Worm (Caenorhabditis elegans) whole organism, late embryonic: ENCODE results near the gene C08G5.6.

Source experiments
- K02D7.2 ChIP-seq: sonication (generic microtip); optimal IDR thresholded peaks from 2 replicates; lab custom pipeline; 2017; ENCODE audit warnings: mild to moderate bottlenecking, missing genetic modification characterization, missing compliant biosample characterization
- K09A11.1 ChIP-seq: sonication (generic microtip); optimal IDR thresholded peaks from 2 replicates; lab custom pipeline; 2017; ENCODE audit warnings: antibody characterized with exemption, mild to moderate bottlenecking, missing genetic modification characterization, missing compliant biosample characterization; ENCODE audit not compliant: insufficient read depth
- ahr-1 ChIP-seq: sonication (generic microtip); optimal IDR thresholded peaks from 2 replicates; lab custom pipeline; 2016; ENCODE audit warnings: missing genetic modification characterization, missing compliant biosample characterization
- ceh-14 ChIP-seq: sonication (generic microtip); optimal IDR thresholded peaks from 2 replicates; lab custom pipeline; 2016; ENCODE audit warnings: missing genotype, missing genetic modification characterization, missing compliant biosample characterization
- ceh-18 ChIP-seq: sonication (generic microtip); optimal IDR thresholded peaks from 2 replicates; lab custom pipeline; 2016; ENCODE audit warnings: missing genetic modification characterization, missing compliant biosample characterization
- ceh-19 ChIP-seq: fragments of 200-800 bp; sonication (Bioruptor generic); optimal IDR thresholded peaks from 2 replicates; lab custom pipeline; 2018; ENCODE audit warnings: mild to moderate bottlenecking, missing genetic modification characterization, missing compliant biosample characterization
- ceh-2 ChIP-seq: sonication (generic microtip); optimal IDR thresholded peaks from 2 replicates; lab custom pipeline; 2016; ENCODE audit warnings: missing genotype, missing genetic modification characterization, missing compliant biosample characterization
- ceh-31 ChIP-seq: sonication (generic microtip); optimal IDR thresholded peaks from 2 replicates; lab custom pipeline; 2016; ENCODE audit warnings: missing genetic modification characterization, missing compliant biosample characterization
- ceh-48 ChIP-seq: sonication (generic microtip); optimal IDR thresholded peaks from 2 replicates; lab custom pipeline; 2016; ENCODE audit warnings: missing genetic modification characterization, inconsistent platforms, missing compliant biosample characterization
- ceh-9 ChIP-seq: sonication (generic microtip); optimal IDR thresholded peaks from 2 replicates; lab custom pipeline; 2016; ENCODE audit warnings: mild to moderate bottlenecking, missing genetic modification characterization, inconsistent platforms, missing compliant biosample characterization
- che-1 ChIP-seq: sonication (generic microtip); optimal IDR thresholded peaks from 2 replicates; lab custom pipeline; 2016; ENCODE audit warnings: mild to moderate bottlenecking, missing genetic modification characterization, missing compliant biosample characterization
- eyg-1 ChIP-seq: sonication (generic microtip); optimal IDR thresholded peaks from 2 replicates; lab custom pipeline; 2016; ENCODE audit warnings: missing genotype, missing genetic modification characterization, missing compliant biosample characterization
- fkh-6 ChIP-seq: sonication (generic microtip); optimal IDR thresholded peaks from 2 replicates; lab custom pipeline; 2016; ENCODE audit warnings: missing genetic modification characterization, missing compliant biosample characterization
- gmeb-2 ChIP-seq: sonication (generic microtip); optimal IDR thresholded peaks from 2 replicates; lab custom pipeline; 2016; ENCODE audit warnings: missing genetic modification characterization, inconsistent platforms, missing compliant biosample characterization
- hlh-13 ChIP-seq: fragments of 200-800 bp; sonication (Bioruptor generic); optimal IDR thresholded peaks from 2 replicates; lab custom pipeline; 2018; ENCODE audit warnings: mild to moderate bottlenecking, missing genetic modification characterization, missing compliant biosample characterization
- hlh-15 ChIP-seq: sonication (generic microtip); optimal IDR thresholded peaks from 2 replicates; lab custom pipeline; 2016; ENCODE audit warnings: missing genetic modification characterization, missing compliant biosample characterization
- hlh-6 ChIP-seq: sonication (generic microtip); optimal IDR thresholded peaks from 2 replicates; lab custom pipeline; 2016; ENCODE audit warnings: missing genotype, missing genetic modification characterization, missing compliant biosample characterization
- mec-3 ChIP-seq: sonication (generic microtip); optimal IDR thresholded peaks from 2 replicates; lab custom pipeline; 2016; ENCODE audit warnings: borderline replicate concordance, missing genetic modification characterization, missing compliant biosample characterization
- nfya-1 ChIP-seq: sonication (generic microtip); optimal IDR thresholded peaks from 2 replicates; lab custom pipeline; 2017; ENCODE audit warnings: missing genetic modification characterization, mild to moderate bottlenecking, missing compliant biosample characterization, antibody characterized with exemption, moderate library complexity
- nhr-232 ChIP-seq: sonication (generic microtip); optimal IDR thresholded peaks from 2 replicates; lab custom pipeline; 2016; ENCODE audit warnings: missing genetic modification characterization, missing compliant biosample characterization
- odd-2 ChIP-seq: sonication (generic microtip); optimal IDR thresholded peaks from 2 replicates; lab custom pipeline; 2017; ENCODE audit warnings: antibody characterized with exemption, mild to moderate bottlenecking, missing genetic modification characterization, missing compliant biosample characterization
- pag-3 ChIP-seq: sonication (generic microtip); optimal IDR thresholded peaks from 2 replicates; lab custom pipeline; 2016; ENCODE audit warnings: missing compliant biosample characterization, missing genetic modification characterization, borderline replicate concordance
- pat-9 ChIP-seq: fragments of 200-800 bp; sonication (Bioruptor generic); optimal IDR thresholded peaks from 2 replicates; lab custom pipeline; 2018; ENCODE audit warnings: mild to moderate bottlenecking, missing genetic modification characterization, moderate library complexity, missing compliant biosample characterization
- pax-1 ChIP-seq: fragments of 150-350 bp; optimal IDR thresholded peaks from 2 replicates; lab custom pipeline; 2014; ENCODE audit warnings: missing biosample characterization, missing genetic modification characterization
- pha-2 ChIP-seq: sonication (generic microtip); optimal IDR thresholded peaks from 2 replicates; lab custom pipeline; 2017; ENCODE audit warnings: mild to moderate bottlenecking, missing genetic modification characterization, missing compliant biosample characterization
- pha-4 ChIP-seq: fragments of 150-350 bp; optimal IDR thresholded peaks from 2 replicates; lab custom pipeline; 2018; ENCODE audit warnings: missing biosample characterization, missing genetic modification reagents, missing genetic modification characterization
- pros-1 ChIP-seq: fragments of 150-350 bp; optimal IDR thresholded peaks from 2 replicates; lab custom pipeline; 2014; ENCODE audit warnings: missing biosample characterization, missing genetic modification reagents, missing genetic modification characterization
- ref-2 ChIP-seq: sonication (generic microtip); optimal IDR thresholded peaks from 2 replicates; lab custom pipeline; 2016; ENCODE audit warnings: missing genetic modification characterization, missing compliant biosample characterization
- rnt-1 ChIP-seq: sonication (generic microtip); optimal IDR thresholded peaks from 2 replicates; lab custom pipeline; 2016; ENCODE audit warnings: missing genetic modification characterization, missing compliant biosample characterization
- sdc-2 ChIP-seq: sonication (generic microtip); optimal IDR thresholded peaks from 2 replicates; lab custom pipeline; 2016; ENCODE audit warnings: missing genotype, missing genetic modification characterization, missing compliant biosample characterization
- sox-4 ChIP-seq: sonication (generic microtip); optimal IDR thresholded peaks from 2 replicates; lab custom pipeline; 2017; ENCODE audit warnings: mild to moderate bottlenecking, missing genetic modification characterization, inconsistent platforms, missing compliant biosample characterization
- syd-9 ChIP-seq: sonication (generic microtip); optimal IDR thresholded peaks from 2 replicates; lab custom pipeline; 2016; ENCODE audit warnings: mild to moderate bottlenecking, missing genetic modification characterization, moderate library complexity, missing compliant biosample characterization
- tbx-2 ChIP-seq: sonication (generic microtip); optimal IDR thresholded peaks from 2 replicates; lab custom pipeline; 2016; ENCODE audit warnings: missing genetic modification characterization, missing compliant biosample characterization
- tbx-7 ChIP-seq: sonication (generic microtip); optimal IDR thresholded peaks from 2 replicates; lab custom pipeline; 2016; ENCODE audit warnings: missing genotype, missing genetic modification characterization, missing compliant biosample characterization
- unc-3 ChIP-seq, 2 experiments: fragments of 200-800 bp in 1 of 2; sonication (Bioruptor generic) in 1 of 2; sonication (generic microtip) in 1 of 2; conservative IDR thresholded peaks in 1 of 2; optimal IDR thresholded peaks in 1 of 2; 2 replicates each; pipeline versions ENCODE4 v1.3.6 to Lab custom; 2016 to 2022; ENCODE audit warnings: missing compliant biosample characterization in 2 of 2, missing genetic modification characterization in 2 of 2, missing genetic modification reagents in 1 of 2
- unc-42 ChIP-seq: sonication (generic microtip); optimal IDR thresholded peaks from 2 replicates; lab custom pipeline; 2016; ENCODE audit warnings: missing genotype, missing genetic modification characterization, missing compliant biosample characterization
- unc-86 ChIP-seq: sonication (generic microtip); optimal IDR thresholded peaks from 2 replicates; lab custom pipeline; 2016; ENCODE audit warnings: missing genetic modification characterization, missing compliant biosample characterization

C08G5.6 gene

DNA sequence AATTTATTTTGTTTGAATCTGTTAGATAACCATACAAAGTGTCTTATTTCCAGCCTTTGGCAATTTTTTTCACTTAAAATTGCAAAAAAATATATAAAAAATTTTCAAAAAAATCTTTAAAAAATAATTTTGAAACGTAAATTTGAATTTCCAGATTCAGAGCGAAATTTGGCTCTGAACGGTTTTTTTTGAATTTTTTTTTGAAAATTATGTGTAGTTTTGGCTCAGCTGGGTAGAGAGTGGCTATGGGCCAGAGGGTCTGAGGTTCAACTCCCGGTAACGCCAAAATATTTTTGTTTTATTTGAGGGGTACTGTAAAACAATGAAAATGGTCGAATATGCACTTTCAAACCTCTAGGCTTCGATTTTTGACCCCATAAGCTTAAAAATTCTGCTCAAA, 16.9 kb upstream of the C08G5.6 start:
- no peak for TF ChIP-seq nhr-232 (tag; lab: Kevin White, UChicago)

ce11 chrII:754971-755370, 15.4 kb upstream of the C08G5.6 start:
- no peak for TF ChIP-seq sdc-2 (tag; lab: Kevin White, UChicago)

- TF ChIP-seq pha-2 (tag; lab: Kevin White, UChicago) (no peak), fkh-6 (tag; lab: Kevin White, UChicago) (no peak), ceh-48 (peak; percentile 16)
These were observed 14.2 kb upstream of the C08G5.6 start for ce11 chrII:756161-756560.

DNA sequence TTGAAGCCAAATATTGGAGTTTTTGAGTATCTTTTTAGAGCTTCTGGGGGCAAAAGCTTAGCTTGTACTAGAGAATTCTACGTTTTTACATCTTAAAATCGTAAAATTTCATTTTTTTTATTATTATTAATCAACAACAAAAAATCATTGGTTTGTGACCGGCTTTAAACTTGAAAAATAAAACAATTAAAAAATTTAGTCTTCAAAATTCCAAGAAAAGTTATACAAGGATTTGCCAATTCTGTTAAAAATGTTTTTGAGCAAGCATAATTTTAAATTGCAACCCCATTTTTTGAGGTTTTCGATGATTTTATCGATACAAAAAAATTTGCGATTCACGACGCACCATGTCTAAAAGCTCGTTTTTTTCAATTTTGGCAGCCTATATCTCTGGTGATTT, 13.1 kb upstream of the C08G5.6 start:
- TF ChIP-seq ceh-19 (no peak), gmeb-2 (no peak), tbx-2 (tag; lab: Kevin White, UChicago) (no peak)

ce11 chrII:759788-760187, 10.6 kb upstream of the C08G5.6 start:
- TF ChIP-seq che-1 (tag; lab: Kevin White, UChicago) (no peak), K02D7.2 (tag; lab: Kevin White, UChicago) (no peak), pha-2 (tag; lab: Kevin White, UChicago) (no peak), eyg-1 (tag; lab: Kevin White, UChicago) (no peak), hlh-6 (tag; lab: Kevin White, UChicago) (no peak), sox-4 (tag; lab: Kevin White, UChicago) (no peak), mec-3 (no peak), hlh-13 (GFP tag; lab: Kevin White, UChicago) (no peak), unc-42 (peak; percentile 64), rnt-1 (tag; lab: Kevin White, UChicago) (no peak), K09A11.1 (no peak), nfya-1 (tag; lab: Kevin White, UChicago) (peak; percentile 48), unc-3 (GFP tag; conservative IDR thresholded peaks at IDR 0.05; lab: Robert Waterston, UW) (0 out of 2 replicates have a peak, but pooled peaks have one; percentile 10), unc-3 (tag; optimal IDR thresholded peaks at IDR 0.05; lab: Kevin White, UChicago) (no peak), pha-4 (tag; lab: Kevin White, UChicago) (no peak), pat-9 (tag; lab: Kevin White, UChicago) (no peak), odd-2 (tag; lab: Kevin White, UChicago) (no peak), pag-3 (tag; lab: Kevin White, UChicago) (no peak), ceh-18 (peak; percentile 58), ceh-9 (tag; lab: Kevin White, UChicago) (no peak), pax-1 (tag; lab: Kevin White, UChicago) (no peak), tbx-7 (tag; lab: Kevin White, UChicago) (no peak), ceh-31 (peak; percentile 61), ceh-14 (tag; lab: Kevin White, UChicago) (peak; percentile 51), pros-1 (tag; lab: Kevin White, UChicago) (no peak), unc-86 (tag; lab: Kevin White, UChicago) (no peak)

ce11 chrII:760276-760675, 10.1 kb upstream of the C08G5.6 start:
- TF ChIP-seq ceh-14 (tag; lab: Kevin White, UChicago) (no peak), syd-9 (tag; lab: Kevin White, UChicago) (no peak), K09A11.1 (no peak), nfya-1 (tag; lab: Kevin White, UChicago) (no peak), hlh-15 (tag; lab: Kevin White, UChicago) (no peak), ahr-1 (tag; lab: Kevin White, UChicago) (no peak), ceh-48 (no peak), ref-2 (tag; lab: Kevin White, UChicago) (no peak), ceh-2 (tag; lab: Kevin White, UChicago) (no peak)
